Worm (Caenorhabditis elegans): ENCODE data around the gene Y73C8C.8.

DNA sequence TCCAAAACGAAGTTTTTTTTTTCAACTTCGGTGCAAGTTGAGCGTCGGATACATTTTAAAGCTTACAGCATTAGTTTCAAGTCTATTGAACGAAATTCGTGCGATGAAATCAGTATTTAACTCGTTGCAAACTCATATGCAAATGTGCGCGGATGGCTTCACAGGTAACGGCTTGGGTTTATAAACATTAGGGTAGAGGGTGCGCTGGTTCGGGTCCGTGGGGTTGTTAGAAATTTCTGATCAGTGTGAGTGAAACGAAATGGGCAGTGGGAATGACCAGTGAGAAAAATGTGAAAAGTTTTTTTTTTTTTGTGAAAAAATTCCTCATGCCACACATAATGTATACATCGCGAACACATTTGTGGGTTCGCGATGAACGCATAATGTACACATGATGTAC, 49.5 kb upstream of the Y73C8C.8 start:
- TF ChIP-seq efl-1 (GFP tag; optimal IDR thresholded peaks at IDR 0.05) (no peak), nhr-179 (tag; optimal IDR thresholded peaks at IDR 0.05) (no peak), unc-62 (GFP tag; optimal IDR thresholded peaks at IDR 0.05) (no peak), lag-1 (GFP tag; IDR thresholded peaks at IDR 0.05) (no peak), fkh-3 (tag; optimal IDR thresholded peaks at IDR 0.05) (no peak), ekl-4 (GFP tag; IDR thresholded peaks at IDR 0.05) (no peak)

Measured in whole organism, young adult.